Worm (Caenorhabditis elegans): ENCODE data around the gene clec-157.

The clec-157 gene

DNA sequence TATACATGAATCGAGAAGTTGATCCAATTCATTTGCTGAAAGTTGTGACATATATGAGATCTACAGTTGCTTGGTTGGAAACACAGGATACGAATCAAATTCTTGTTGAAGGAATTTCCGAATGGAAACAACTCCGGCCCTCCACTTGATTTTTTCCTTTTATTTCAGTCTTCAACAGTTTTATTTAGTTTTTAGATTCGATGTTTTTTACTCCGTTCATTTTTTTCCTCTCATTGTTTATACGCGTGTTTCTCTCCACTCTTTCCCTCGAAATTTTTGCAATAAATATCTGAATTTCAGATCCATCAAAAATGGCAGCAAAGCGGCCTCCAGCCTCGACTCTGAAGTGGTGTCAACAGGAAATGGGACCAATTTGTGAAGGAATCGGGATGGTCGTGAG is 18.9 kb upstream of the clec-157 start, which contains the start of gene coq-8:
coq-8 (plus strand) TSS at position 301 of the 400 bp plus-strand sequence.
- no peak for TF ChIP-seq unc-86 (tag; optimal IDR thresholded peaks at IDR 0.05)
- no peak for TF ChIP-seq hlh-30 (tag; optimal IDR thresholded peaks at IDR 0.05; ENCODE audit: insufficient read depth)
- no peak for TF ChIP-seq unc-3 (GFP tag; conservative IDR thresholded peaks at IDR 0.05)
- no peak for TF ChIP-seq unc-3 (tag; optimal IDR thresholded peaks at IDR 0.05)
- TF ChIP-seq hlh-8 (tag; optimal IDR thresholded peaks at IDR 0.05), result no peak

DNA sequence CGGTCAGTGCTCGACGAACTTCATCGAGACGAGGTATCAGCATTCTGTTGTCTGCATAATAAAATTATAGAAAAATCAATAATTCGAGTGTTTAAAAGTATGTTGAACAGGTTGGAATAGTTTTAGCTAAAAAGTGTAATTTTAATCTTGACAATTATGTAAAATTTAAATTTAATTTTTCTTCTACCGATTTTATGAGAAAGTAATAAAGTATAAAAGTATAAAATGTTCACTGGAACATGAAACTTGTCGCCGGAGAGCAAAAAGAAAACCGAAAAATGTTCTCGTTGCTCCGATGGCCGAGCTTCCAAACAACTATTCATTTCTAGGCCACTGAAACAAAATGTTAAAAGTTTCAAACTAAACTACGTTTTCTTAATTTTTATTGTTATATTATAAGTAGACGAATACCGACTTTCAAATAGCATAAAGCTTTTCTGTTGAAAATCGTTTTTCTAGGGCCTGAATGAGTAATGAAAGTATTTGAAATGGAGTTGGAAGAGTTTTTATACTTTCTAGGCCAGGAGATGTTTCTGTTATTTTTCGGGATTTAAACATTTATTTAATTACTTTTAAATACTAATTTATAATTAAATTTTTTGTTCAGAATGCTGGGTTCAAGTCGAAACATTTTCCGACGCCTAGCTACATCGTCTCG is 17.6 kb upstream of the clec-157 start, which contains the start of the genes C35D10.10 and C35D10.5:
C35D10.10 (minus strand) TSS at position 51 of the 658 bp plus-strand sequence.
C35D10.5 (plus strand) TSS at position 608 of the 658 bp plus-strand sequence.
- TF ChIP-seq ceh-2 (tag; optimal IDR thresholded peaks at IDR 0.05) (peak; percentile 66), ceh-31 (tag; optimal IDR thresholded peaks at IDR 0.05) (peak; percentile 37), tbx-7 (tag; optimal IDR thresholded peaks at IDR 0.05) (peak; percentile 28), npax-4 (tag; optimal IDR thresholded peaks at IDR 0.05) (no peak), elt-2 (tag; optimal IDR thresholded peaks at IDR 0.05) (peak; percentile 13), gmeb-2 (tag; optimal IDR thresholded peaks at IDR 0.05) (no peak), ets-4 (tag; optimal IDR thresholded peaks at IDR 0.05) (peak; percentile 83), zip-5 (tag; optimal IDR thresholded peaks at IDR 0.05) (peak; percentile 31), fax-1 (tag; optimal IDR thresholded peaks at IDR 0.05) (no peak), ceh-19 (GFP tag; optimal IDR thresholded peaks at IDR 0.05) (no peak)

DNA sequence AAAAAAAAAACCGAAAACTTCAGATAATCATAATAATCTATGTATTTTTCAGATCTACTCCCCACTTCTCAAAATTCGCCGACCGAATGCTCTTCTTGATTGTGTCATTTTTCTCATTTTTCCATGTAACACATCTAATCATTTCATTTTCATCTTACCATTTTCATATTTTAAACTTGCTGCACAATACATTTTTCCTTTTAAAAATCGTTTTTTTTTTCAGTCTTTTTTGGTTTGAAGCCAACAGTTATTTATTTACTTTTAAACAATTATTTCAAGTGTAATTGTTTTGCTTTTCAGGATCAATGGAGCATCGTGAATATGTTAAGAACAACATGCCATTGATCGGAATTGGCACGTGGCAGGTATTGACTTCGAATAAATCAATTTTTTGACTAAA is 14.8 kb upstream of the clec-157 start, which contains the start of gene C35D10.6:
C35D10.6 (plus strand) TSS at position 301 of the 400 bp plus-strand sequence.
- TF ChIP-seq ets-4 (tag; optimal IDR thresholded peaks at IDR 0.05) (no peak), madf-2 (tag; optimal IDR thresholded peaks at IDR 0.05) (no peak), F13H6.1 (tag; optimal IDR thresholded peaks at IDR 0.05) (no peak), ceh-19 (GFP tag; optimal IDR thresholded peaks at IDR 0.05) (no peak), unc-55 (GFP tag; optimal IDR thresholded peaks at IDR 0.05) (no peak), pha-4 (tag; optimal IDR thresholded peaks at IDR 0.05) (no peak), nhr-232 (tag; optimal IDR thresholded peaks at IDR 0.05) (no peak), pros-1 (tag; optimal IDR thresholded peaks at IDR 0.05) (no peak), elt-2 (tag; optimal IDR thresholded peaks at IDR 0.05) (no peak), ceh-24 (tag; optimal IDR thresholded peaks at IDR 0.05) (no peak), pha-2 (tag; optimal IDR thresholded peaks at IDR 0.05) (no peak), pat-9 (tag; optimal IDR thresholded peaks at IDR 0.05) (no peak), Y22D7AL.16 (tag; optimal IDR thresholded peaks at IDR 0.05) (no peak), ceh-2 (tag; optimal IDR thresholded peaks at IDR 0.05) (no peak), pqm-1 (tag; optimal IDR thresholded peaks at IDR 0.05) (no peak), zip-5 (tag; optimal IDR thresholded peaks at IDR 0.05) (no peak), rnt-1 (tag; optimal IDR thresholded peaks at IDR 0.05) (no peak)

DNA sequence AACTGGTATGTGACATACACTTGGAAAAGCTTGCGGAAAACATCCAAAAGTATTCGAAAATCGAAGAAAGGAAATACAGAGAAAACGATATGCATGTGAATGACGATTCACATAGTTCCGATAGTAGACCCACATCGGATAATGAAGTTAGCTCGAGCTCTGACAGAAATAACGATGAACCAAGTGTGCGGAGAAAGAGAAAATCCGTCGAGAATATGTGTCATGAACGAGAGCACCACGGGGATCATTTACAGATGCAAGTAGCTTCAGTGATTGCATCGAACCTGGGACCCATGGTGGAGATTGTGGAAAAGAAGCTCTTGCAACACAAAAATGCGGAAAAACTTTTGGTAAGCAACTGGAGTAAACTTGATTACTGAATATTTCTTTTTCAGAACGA is 12.8 kb upstream of the clec-157 start:
- no peak for TF ChIP-seq unc-3 (GFP tag; conservative IDR thresholded peaks at IDR 0.05)
- no peak for TF ChIP-seq unc-3 (tag; optimal IDR thresholded peaks at IDR 0.05)
- no peak for TF ChIP-seq ceh-14 (tag; optimal IDR thresholded peaks at IDR 0.05)
- TF ChIP-seq ets-4 (tag; optimal IDR thresholded peaks at IDR 0.05), result no peak
- TF ChIP-seq ceh-30 (tag; optimal IDR thresholded peaks at IDR 0.05), result no peak
- no peak for TF ChIP-seq K09A11.1 (tag; optimal IDR thresholded peaks at IDR 0.05; ENCODE audit: insufficient read depth)
- no peak for TF ChIP-seq hlh-6 (tag; optimal IDR thresholded peaks at IDR 0.05)
- TF ChIP-seq hlh-13 (GFP tag; optimal IDR thresholded peaks at IDR 0.05), result no peak
- TF ChIP-seq ceh-9 (tag; optimal IDR thresholded peaks at IDR 0.05), result no peak
- no peak for TF ChIP-seq ceh-19 (GFP tag; optimal IDR thresholded peaks at IDR 0.05)
- no peak for TF ChIP-seq ceh-6 (GFP tag; optimal IDR thresholded peaks at IDR 0.05)
- no peak for TF ChIP-seq Y22D7AL.16 (tag; optimal IDR thresholded peaks at IDR 0.05)
- no peak for TF ChIP-seq mec-3 (tag; optimal IDR thresholded peaks at IDR 0.05; ENCODE audit: borderline replicate concordance)
- TF ChIP-seq fax-1 (tag; optimal IDR thresholded peaks at IDR 0.05), result no peak
- TF ChIP-seq dve-1 (tag; optimal IDR thresholded peaks at IDR 0.05), result no peak
- no peak for TF ChIP-seq pqm-1 (tag; optimal IDR thresholded peaks at IDR 0.05)
- no peak for TF ChIP-seq ahr-1 (tag; optimal IDR thresholded peaks at IDR 0.05)
- no peak for TF ChIP-seq tbx-2 (tag; optimal IDR thresholded peaks at IDR 0.05)
- TF ChIP-seq odd-2 (tag; optimal IDR thresholded peaks at IDR 0.05), result no peak
